Fruit fly (Drosophila melanogaster) whole organism, embryonic: ENCODE results near the gene CG32819.

Experiments used
- Antp ChIP-seq: fragments of 200-800 bp; sonication (Bioruptor generic); optimal IDR thresholded peaks from 3 replicates; lab custom pipeline; 2016; ENCODE audit warnings: missing biosample characterization, missing genetic modification characterization
- CG1024 ChIP-seq: fragments of 200-800 bp; sonication (Bioruptor generic); IDR thresholded peaks from 2 replicates; pipeline ENCODE4 v1.3.6; 2022; ENCODE audit warnings: missing biosample characterization, missing genetic modification characterization
- CG10274 ChIP-seq: fragments of 200-800 bp; sonication (Bioruptor generic); optimal IDR thresholded peaks from 3 replicates; lab custom pipeline; 2017; ENCODE audit warnings: missing biosample characterization, mild to moderate bottlenecking, missing genetic modification characterization
- CG10565 ChIP-seq: fragments of 200-800 bp; sonication (Bioruptor generic); optimal IDR thresholded peaks from 3 replicates; lab custom pipeline; 2016; ENCODE audit warnings: missing biosample characterization, mild to moderate bottlenecking, missing genetic modification characterization
- CG10654 ChIP-seq: fragments of 200-800 bp; sonication (Bioruptor generic); optimal IDR thresholded peaks from 2 replicates; lab custom pipeline; 2016; ENCODE audit warnings: missing biosample characterization, missing genetic modification characterization
- CG11085 ChIP-seq: fragments of 200-800 bp; sonication (Bioruptor generic); IDR thresholded peaks from 2 replicates; pipeline ENCODE4 v1.3.6; 2022; ENCODE audit warnings: missing biosample characterization, missing genetic modification characterization
- CG14441 ChIP-seq: fragments of 200-800 bp; sonication (Bioruptor generic); IDR thresholded peaks from 2 replicates; pipeline ENCODE4 v1.3.6; 2022; ENCODE audit warnings: missing biosample characterization, missing genetic modification characterization
- CG14965 ChIP-seq: fragments of 200-800 bp; sonication (Bioruptor generic); optimal IDR thresholded peaks from 2 replicates; lab custom pipeline; 2016; ENCODE audit warnings: missing biosample characterization, missing genetic modification characterization, borderline replicate concordance
- CG1529 ChIP-seq: fragments of 200-800 bp; sonication (Bioruptor generic); optimal IDR thresholded peaks from 3 replicates; lab custom pipeline; 2018; ENCODE audit warnings: missing biosample characterization, missing genetic modification characterization
- CG15479 ChIP-seq: fragments of 200-800 bp; sonication (Bioruptor generic); optimal IDR thresholded peaks from 3 replicates; lab custom pipeline; 2019; ENCODE audit warnings: missing biosample characterization, mild to moderate bottlenecking, missing genetic modification characterization, moderate library complexity
- CG1792 ChIP-seq: fragments of 200-800 bp; sonication (Bioruptor generic); optimal IDR thresholded peaks from 2 replicates; lab custom pipeline; 2016; ENCODE audit warnings: missing biosample characterization, missing genetic modification characterization
- CG18619 ChIP-seq: fragments of 200-800 bp; sonication (Bioruptor generic); optimal IDR thresholded peaks from 3 replicates; lab custom pipeline; 2017; ENCODE audit warnings: missing biosample characterization, mild to moderate bottlenecking, missing genetic modification characterization
- CG30403 ChIP-seq: fragments of 200-800 bp; sonication (Bioruptor generic); optimal IDR thresholded peaks from 3 replicates; lab custom pipeline; 2016; ENCODE audit warnings: missing biosample characterization, missing genetic modification characterization
- CG3281 ChIP-seq: fragments of 200-800 bp; sonication (Bioruptor generic); optimal IDR thresholded peaks from 3 replicates; lab custom pipeline; 2017; ENCODE audit warnings: missing biosample characterization, mild to moderate bottlenecking, missing genetic modification characterization
- CG34422 ChIP-seq: fragments of 200-800 bp; sonication (Bioruptor generic); IDR thresholded peaks from 3 replicates; pipeline ENCODE4 v1.3.6; 2022; ENCODE audit warnings: missing biosample characterization, missing genetic modification characterization
- CG4282 ChIP-seq: fragments of 200-800 bp; sonication (Bioruptor generic); optimal IDR thresholded peaks from 2 replicates; lab custom pipeline; 2016; ENCODE audit warnings: missing biosample characterization, missing genetic modification characterization
- CG4617 ChIP-seq: fragments of 200-800 bp; sonication (Bioruptor generic); optimal IDR thresholded peaks from 3 replicates; lab custom pipeline; 2016; ENCODE audit warnings: missing biosample characterization, missing genetic modification characterization, borderline replicate concordance
- CG4730 ChIP-seq: fragments of 200-800 bp; sonication (Bioruptor generic); IDR thresholded peaks from 2 replicates; pipeline ENCODE4 v1.3.6; 2022; ENCODE audit warnings: missing biosample characterization, missing genetic modification characterization
- CG5245 ChIP-seq: fragments of 200-800 bp; sonication (Bioruptor generic); optimal IDR thresholded peaks from 3 replicates; lab custom pipeline; 2016; ENCODE audit warnings: missing biosample characterization, missing genetic modification characterization
- CG7271 ChIP-seq: fragments of 200-800 bp; sonication (Bioruptor generic); optimal IDR thresholded peaks from 2 replicates; lab custom pipeline; 2018; ENCODE audit warnings: missing biosample characterization, mild to moderate bottlenecking, missing genetic modification characterization, moderate library complexity
- CG7357 ChIP-seq: fragments of 200-800 bp; sonication (Bioruptor generic); IDR thresholded peaks from 3 replicates; pipeline ENCODE4 v1.3.6; 2022; ENCODE audit warnings: missing biosample characterization, missing genetic modification characterization
- CG8089 ChIP-seq: fragments of 200-800 bp; sonication (Bioruptor generic); optimal IDR thresholded peaks from 3 replicates; lab custom pipeline; 2016; ENCODE audit warnings: missing biosample characterization, missing genetic modification characterization
- CG8359 ChIP-seq: fragments of 200-800 bp; sonication (Bioruptor generic); optimal IDR thresholded peaks from 2 replicates; lab custom pipeline; 2017; ENCODE audit warnings: missing biosample characterization, mild to moderate bottlenecking, missing genetic modification characterization, borderline replicate concordance
- CG9215 ChIP-seq: fragments of 200-800 bp; sonication (Bioruptor generic); IDR thresholded peaks from 2 replicates; pipeline ENCODE4 v1.3.6; 2022; ENCODE audit warnings: missing biosample characterization, missing genetic modification characterization
- CG9797 ChIP-seq: fragments of 200-800 bp; sonication (Bioruptor generic); optimal IDR thresholded peaks from 3 replicates; lab custom pipeline; 2018; ENCODE audit warnings: missing biosample characterization, mild to moderate bottlenecking, missing genetic modification characterization
- CoRest ChIP-seq: fragments of 200-800 bp; sonication (Bioruptor generic); optimal IDR thresholded peaks from 3 replicates; lab custom pipeline; 2018; ENCODE audit warnings: missing biosample characterization, mild to moderate bottlenecking, missing genetic modification characterization, moderate library complexity
- HLH54F ChIP-seq: fragments of 200-800 bp; sonication (Bioruptor generic); optimal IDR thresholded peaks from 3 replicates; lab custom pipeline; 2016; ENCODE audit warnings: missing biosample characterization, missing genetic modification characterization
- Hmr ChIP-seq: fragments of 200-800 bp; sonication (Bioruptor generic); optimal IDR thresholded peaks from 3 replicates; lab custom pipeline; 2017; ENCODE audit warnings: mild to moderate bottlenecking, missing biosample characterization, missing genetic modification reagents, missing genetic modification characterization
- Hr51 ChIP-seq, 2 experiments: fragments of 200-800 bp; sonication (Bioruptor generic); optimal IDR thresholded peaks; 2 replicates in 1 of 2; 3 replicates in 1 of 2; lab custom pipeline; 2016 to 2018; ENCODE audit warnings: missing biosample characterization in 2 of 2, missing genetic modification characterization in 2 of 2, mild to moderate bottlenecking in 1 of 2, moderate library complexity in 1 of 2
- MTF-1 ChIP-seq: fragments of 200-800 bp; sonication (Bioruptor generic); optimal IDR thresholded peaks from 2 replicates; lab custom pipeline; 2018; ENCODE audit warnings: missing biosample characterization, mild to moderate bottlenecking, missing genetic modification characterization, borderline replicate concordance
- Max ChIP-seq: fragments of 200-800 bp; sonication (Bioruptor generic); optimal IDR thresholded peaks from 2 replicates; lab custom pipeline; 2016; ENCODE audit warnings: missing biosample characterization, mild to moderate bottlenecking, missing genetic modification characterization
- Med ChIP-seq: fragments of 200-800 bp; sonication (Bioruptor generic); peaks from one replicate; lab custom pipeline; 2016; ENCODE audit warnings: missing biosample characterization, missing genetic modification characterization, mild to moderate bottlenecking, inconsistent platforms, moderate library complexity
- Mes4 ChIP-seq: fragments of 200-800 bp; sonication (Bioruptor generic); optimal IDR thresholded peaks from 2 replicates; lab custom pipeline; 2016; ENCODE audit warnings: missing biosample characterization, missing genetic modification characterization
- Sry-δ ChIP-seq: fragments of 200-800 bp; sonication (Bioruptor generic); optimal IDR thresholded peaks from 2 replicates; lab custom pipeline; 2016; ENCODE audit warnings: missing biosample characterization, missing genetic modification characterization
- Ssrp ChIP-seq: fragments of 200-800 bp; sonication (Bioruptor generic); optimal IDR thresholded peaks from 2 replicates; lab custom pipeline; 2018; ENCODE audit warnings: missing biosample characterization, mild to moderate bottlenecking, missing genetic modification characterization, moderate library complexity
- Taf1 ChIP-seq: fragments of 200-800 bp; sonication (Bioruptor generic); IDR thresholded peaks from 2 replicates; pipeline ENCODE4 v1.3.6; 2022; ENCODE audit warnings: missing biosample characterization, missing genetic modification characterization
- bcd ChIP-seq: fragments of 200-800 bp; sonication (Bioruptor generic); optimal IDR thresholded peaks from 2 replicates; lab custom pipeline; 2017; ENCODE audit warnings: missing biosample characterization, mild to moderate bottlenecking, missing genetic modification characterization
- da ChIP-seq: fragments of 200-800 bp; sonication (Bioruptor generic); optimal IDR thresholded peaks from 2 replicates; lab custom pipeline; 2016; ENCODE audit warnings: missing biosample characterization, missing genetic modification characterization
- dati ChIP-seq: fragments of 200-800 bp; sonication (Bioruptor generic); IDR thresholded peaks from 2 replicates; pipeline ENCODE4 v1.3.6; 2022; ENCODE audit warnings: missing biosample characterization, missing genetic modification characterization
- dimm ChIP-seq: fragments of 200-800 bp; sonication (Bioruptor generic); IDR thresholded peaks from 2 replicates; pipeline ENCODE4 v1.3.6; 2022; ENCODE audit warnings: missing biosample characterization, missing genetic modification characterization
- dysf ChIP-seq: fragments of 200-800 bp; sonication (Bioruptor generic); IDR thresholded peaks from 3 replicates; pipeline ENCODE4 v1.3.6; 2022; ENCODE audit warnings: missing biosample characterization, missing genetic modification characterization
- fd96Cb ChIP-seq: fragments of 200-800 bp; sonication (Bioruptor generic); optimal IDR thresholded peaks from 2 replicates; lab custom pipeline; 2018; ENCODE audit warnings: missing biosample characterization, mild to moderate bottlenecking, missing genetic modification characterization, moderate library complexity
- fru ChIP-seq: fragments of >200 bp; optimal IDR thresholded peaks from 2 replicates; lab custom pipeline; 2017
- her ChIP-seq: fragments of 200-800 bp; sonication (Bioruptor generic); optimal IDR thresholded peaks from 2 replicates; lab custom pipeline; 2016; ENCODE audit warnings: missing biosample characterization, missing genetic modification characterization
- jing ChIP-seq: fragments of 200-800 bp; sonication (Bioruptor generic); optimal IDR thresholded peaks from 2 replicates; lab custom pipeline; 2018; ENCODE audit warnings: missing biosample characterization, mild to moderate bottlenecking, missing genetic modification characterization
- nau ChIP-seq: fragments of 200-800 bp; sonication (Bioruptor generic); optimal IDR thresholded peaks from 3 replicates; lab custom pipeline; 2017; ENCODE audit warnings: missing biosample characterization, mild to moderate bottlenecking, missing genetic modification characterization, missing genetic modification reagents
- peb ChIP-seq: fragments of 200-800 bp; sonication (Bioruptor generic); IDR thresholded peaks from 2 replicates; pipeline ENCODE4 v1.3.6; 2022; ENCODE audit warnings: missing biosample characterization, missing genetic modification characterization
- slbo ChIP-seq: fragments of 200-800 bp; sonication (Bioruptor generic); IDR thresholded peaks from 2 replicates; pipeline ENCODE4 v1.3.6; 2022; ENCODE audit warnings: missing biosample characterization, missing genetic modification characterization
- tap ChIP-seq: fragments of 200-800 bp; optimal IDR thresholded peaks from 3 replicates; lab custom pipeline; 2019; ENCODE audit warnings: missing biosample characterization, mild to moderate bottlenecking, missing genetic modification characterization, moderate library complexity
- tio ChIP-seq: fragments of 200-800 bp; sonication (Bioruptor generic); optimal IDR thresholded peaks from 2 replicates; lab custom pipeline; 2017; ENCODE audit warnings: missing biosample characterization, missing genetic modification characterization, inconsistent platforms
- vvl ChIP-seq: fragments of 200-800 bp; sonication (Bioruptor generic); IDR thresholded peaks from 2 replicates; pipeline ENCODE4 v1.3.6; 2022; ENCODE audit warnings: missing biosample characterization, missing genetic modification characterization

CG32819 gene

dm6 chrX:21593907-21594306 lies 27.0 kb downstream of the CG32819 start (continued):
- peak; percentile 67 for TF ChIP-seq nau (GFP tag; lab: Kevin White, UChicago)
- TF ChIP-seq CG3281 (GFP tag; lab: Kevin White, UChicago), result peak; percentile 58
- peak; percentile 85 for TF ChIP-seq CG34422
- no peak for TF ChIP-seq CG15479
- TF ChIP-seq Max (GFP tag; lab: Kevin White, UChicago), result peak; percentile 66
- 0 out of 2 replicates have a peak, but pooled peaks have one; percentile 20 for TF ChIP-seq dimm
- peak; percentile 77 for TF ChIP-seq CG7357 (GFP tag; lab: Robert Waterston, UW)
- TF ChIP-seq CG30403 (GFP tag; lab: Kevin White, UChicago), result peak; percentile 81
- TF ChIP-seq Mes4, result peak; percentile 84
- peak; percentile 68 for TF ChIP-seq Hmr (GFP tag; lab: Kevin White, UChicago)
- peak; percentile 32 for TF ChIP-seq CG14965 (GFP tag; lab: Kevin White, UChicago)
- peak; percentile 82 for TF ChIP-seq tap
- peak; percentile 48; the same call in 1 of the 2 replicates for TF ChIP-seq CG9215 (GFP tag; lab: Robert Waterston, UW)
- TF ChIP-seq CG10565 (GFP tag; lab: Kevin White, UChicago), result peak; percentile 24
- peak; percentile 78 for TF ChIP-seq jing
- TF ChIP-seq tio (GFP tag; lab: Kevin White, UChicago), result peak; percentile 65
- peak; percentile 48 for TF ChIP-seq CG10274 (GFP tag; lab: Kevin White, UChicago)
- peak; percentile 90 for TF ChIP-seq CG8089 (GFP tag; lab: Kevin White, UChicago)
- peak; percentile 83 for TF ChIP-seq Ssrp (tag; lab: Kevin White, UChicago)
- peak; percentile 43 for TF ChIP-seq MTF-1 (GFP tag; lab: Kevin White, UChicago)
- no peak for TF ChIP-seq fru
- peak; percentile 81 for TF ChIP-seq bcd (GFP tag; lab: Kevin White, UChicago)
- TF ChIP-seq dysf (GFP tag; lab: Robert Waterston, UW), result peak; percentile 86
- TF ChIP-seq dati, result peak; percentile 68; the same call in 1 of the 2 replicates
- TF ChIP-seq Sry-δ (GFP tag; lab: Kevin White, UChicago), result peak; percentile 32
- peak; percentile 83 for TF ChIP-seq CG5245
- TF ChIP-seq da, result peak; percentile 69
- TF ChIP-seq fd96Cb (tag; lab: Kevin White, UChicago), result peak; percentile 95
- TF ChIP-seq Med (GFP tag; lab: Kevin White, UChicago), result peak; percentile 96
- peak; percentile 44 for TF ChIP-seq CG18619
- peak; percentile 59 for TF ChIP-seq CG1024 (GFP tag; lab: Robert Waterston, UW)
- TF ChIP-seq vvl, result peak; percentile 91
- TF ChIP-seq CG4617 (GFP tag; lab: Kevin White, UChicago), result peak; percentile 54
- TF ChIP-seq CoRest (tag; lab: Kevin White, UChicago), result peak; percentile 85
- TF ChIP-seq her (GFP tag; lab: Kevin White, UChicago), result peak; percentile 79
- peak; percentile 78 for TF ChIP-seq slbo (GFP tag; lab: Robert Waterston, UW)
- TF ChIP-seq CG14441 (GFP tag; lab: Robert Waterston, UW), result peak; percentile 79
- TF ChIP-seq HLH54F (GFP tag; lab: Kevin White, UChicago), result peak; percentile 63
- peak; percentile 91 for TF ChIP-seq Antp (GFP tag; lab: Kevin White, UChicago)
- peak; percentile 86 for TF ChIP-seq CG10654 (GFP tag; lab: Kevin White, UChicago)
- peak; percentile 67 for TF ChIP-seq CG8359 (GFP tag; lab: Kevin White, UChicago)
- peak; percentile 77 for TF ChIP-seq CG4730 (GFP tag; lab: Robert Waterston, UW)
- TF ChIP-seq CG4282 (GFP tag; lab: Kevin White, UChicago), result no peak
- peak; percentile 70 for TF ChIP-seq CG1529 (GFP tag; lab: Kevin White, UChicago)
- peak; percentile 60; the same call in 1 of the 2 replicates for TF ChIP-seq Taf1 (GFP tag; lab: Robert Waterston, UW)
- 0 out of 2 replicates have a peak, but pooled peaks have one; percentile 13 for TF ChIP-seq CG11085
- peak; percentile 56 for TF ChIP-seq CG1792 (GFP tag; lab: Kevin White, UChicago)
- peak; percentile 44 for TF ChIP-seq CG7271 (tag; lab: Kevin White, UChicago)
- TF ChIP-seq peb (GFP tag; lab: Robert Waterston, UW), result peak; percentile 67
- TF ChIP-seq CG9797 (GFP tag; lab: Kevin White, UChicago), result no peak
- TF ChIP-seq Hr51 (GFP tag; optimal IDR thresholded peaks at IDR 0.05; lab: Kevin White, UChicago), result peak; percentile 45 to 80
